Worm (Caenorhabditis elegans): Measurements from ENCODE around the gene chil-11.
A peak's percentile ranks its signal among the peaks of the same experiment; 100 is the strongest.

- TF ChIP-seq mep-1 (tag; optimal IDR thresholded peaks at IDR 0.05) (no peak), nhr-237 (tag; optimal IDR thresholded peaks at IDR 0.05) (peak; percentile 62), pha-4 (tag; optimal IDR thresholded peaks at IDR 0.05) (no peak), nhr-2 (tag; optimal IDR thresholded peaks at IDR 0.05) (no peak), blmp-1 (tag; optimal IDR thresholded peaks at IDR 0.05) (no peak), nhr-12 (tag; optimal IDR thresholded peaks at IDR 0.05) (no peak), ceh-39 (tag; optimal IDR thresholded peaks at IDR 0.05) (peak; percentile 54), ces-1 (GFP tag; optimal IDR thresholded peaks at IDR 0.05) (peak; percentile 56), tbx-8 (GFP tag; optimal IDR thresholded peaks at IDR 0.05) (no peak), cnd-1 (tag; optimal IDR thresholded peaks at IDR 0.05) (no peak), lin-13 (tag; optimal IDR thresholded peaks at IDR 0.05) (no peak), elt-3 (tag; optimal IDR thresholded peaks at IDR 0.05) (no peak)
Observed at ce11 chrIV:5731597-5731996, 9.5 kb upstream of the chil-11 start, which contains the start of gene H35B03.2.
